Worm (Caenorhabditis elegans) whole organism, L1 larva: ENCODE measurements around the gene ZC196.4.

Source experiments
- blmp-1 ChIP-seq: fragments of 150-350 bp; optimal IDR thresholded peaks from 2 replicates; lab custom pipeline; 2014; ENCODE audit warnings: missing biosample characterization, missing genetic modification characterization
- ces-1 ChIP-seq: fragments of 150-350 bp; optimal IDR thresholded peaks from 2 replicates; lab custom pipeline; 2014; ENCODE audit warnings: missing biosample characterization, missing genetic modification reagents, missing genetic modification characterization
- elt-3 ChIP-seq, 6 experiments: fragments of 150-350 bp in 1 of 6; sonication (generic microtip); optimal IDR thresholded peaks; 2 replicates each; lab custom pipeline; 2017 to 2018; ENCODE audit warnings: missing biosample characterization in 6 of 6, missing genetic modification characterization in 6 of 6, inconsistent platforms in 1 of 6
- hlh-4 ChIP-seq: sonication (generic microtip); optimal IDR thresholded peaks from 2 replicates; lab custom pipeline; 2016; ENCODE audit warnings: mild to moderate bottlenecking, missing genetic modification characterization, missing compliant biosample characterization
- lin-13 ChIP-seq: fragments of 150-350 bp; optimal IDR thresholded peaks from 2 replicates; lab custom pipeline; 2014; ENCODE audit warnings: missing biosample characterization, missing genetic modification reagents, missing genetic modification characterization
- lin-35 ChIP-seq, 2 experiments: fragments of 150-350 bp; optimal IDR thresholded peaks; 2 replicates each; lab custom pipeline; 2014; ENCODE audit warnings: missing biosample characterization in 2 of 2, missing genetic modification characterization in 2 of 2, missing genetic modification reagents in 2 of 2
- nhr-76 ChIP-seq: sonication (generic microtip); optimal IDR thresholded peaks from 2 replicates; lab custom pipeline; 2017; ENCODE audit warnings: missing biosample characterization, missing genetic modification characterization
- ztf-11 ChIP-seq, 2 experiments: sonication (generic microtip); optimal IDR thresholded peaks; 2 replicates each; lab custom pipeline; 2016 to 2017; ENCODE audit warnings: missing genetic modification characterization in 2 of 2, missing biosample characterization in 1 of 2, missing compliant biosample characterization in 1 of 2

DNA sequence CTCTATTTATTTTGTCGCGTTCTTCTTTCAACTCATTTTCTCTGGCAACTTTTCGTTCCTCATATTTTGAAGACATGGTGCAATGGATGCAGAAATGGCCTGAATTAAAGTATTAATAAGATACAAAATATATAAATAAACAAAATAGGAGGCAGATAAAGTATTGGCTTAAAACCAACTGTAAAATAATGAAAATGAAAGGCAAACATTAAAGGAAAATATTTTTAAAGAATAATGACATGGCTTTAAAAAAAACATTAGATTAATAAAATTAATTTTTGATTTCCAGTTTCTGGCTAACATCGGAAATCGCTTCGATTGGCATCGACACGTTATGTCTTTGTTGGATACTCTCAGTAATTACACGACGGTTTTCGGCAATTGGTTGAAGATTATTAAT lies 27.5 kb downstream of the ZC196.4 start, which contains the start of gene ddn-1:
- TF ChIP-seq ztf-11 (tag; optimal IDR thresholded peaks at IDR 0.05; lab: Kevin White, UChicago), result no peak
- no peak for TF ChIP-seq lin-13 (GFP tag; lab: Kevin White, UChicago)
- TF ChIP-seq hlh-4, result no peak
- no peak for TF ChIP-seq blmp-1 (tag; lab: Kevin White, UChicago)
- no peak for TF ChIP-seq lin-35 (GFP tag; optimal IDR thresholded peaks at IDR 0.05; lab: Kevin White, UChicago)
- TF ChIP-seq nhr-76 (tag; lab: Kevin White, UChicago), result no peak
- no peak for TF ChIP-seq ces-1 (GFP tag; lab: Kevin White, UChicago)
- TF ChIP-seq elt-3 (tag; optimal IDR thresholded peaks at IDR 0.05; lab: Kevin White, UChicago), result no peak
